Worm (Caenorhabditis elegans): ENCODE results near the gene C50B8.6.

Gene C50B8.6

DNA sequence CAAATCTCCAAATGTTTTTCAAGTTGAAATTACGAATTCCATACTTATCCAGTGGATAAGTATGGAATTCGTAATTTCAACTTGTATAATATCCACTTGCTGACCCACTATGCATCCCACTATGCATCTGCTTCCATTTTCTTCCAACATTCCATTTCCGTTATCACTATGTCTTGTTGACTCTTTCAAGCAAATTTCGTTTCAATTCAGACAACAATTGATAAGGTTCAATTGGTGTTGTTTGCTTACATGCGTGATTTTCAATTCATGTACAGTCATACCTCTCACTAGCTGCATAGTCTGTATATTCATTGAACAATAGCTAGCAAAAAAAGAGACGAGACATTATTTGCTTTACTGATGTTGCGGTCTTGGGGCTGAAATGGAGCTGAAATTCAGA is 1.9 kb upstream of the C50B8.6 start:
- no peak for TF ChIP-seq tbx-2 (tag; optimal IDR thresholded peaks at IDR 0.05)
- no peak for TF ChIP-seq nhr-47 (tag; optimal IDR thresholded peaks at IDR 0.05)
- TF ChIP-seq fkh-10 (GFP tag; optimal IDR thresholded peaks at IDR 0.05): no peak
- TF ChIP-seq lin-35 (GFP tag; optimal IDR thresholded peaks at IDR 0.05): peak in 1 of 2 experiments; percentile 43
- TF ChIP-seq pqm-1 (tag; optimal IDR thresholded peaks at IDR 0.05): peak; percentile 66
- TF ChIP-seq nhr-12 (tag; optimal IDR thresholded peaks at IDR 0.05): no peak
- TF ChIP-seq elt-2 (tag; optimal IDR thresholded peaks at IDR 0.05): peak; percentile 62
- no peak for TF ChIP-seq isw-1 (GFP tag; IDR thresholded peaks at IDR 0.05)
- no peak for TF ChIP-seq grh-1 (GFP tag; IDR thresholded peaks at IDR 0.05)
- TF ChIP-seq nhr-90 (tag; optimal IDR thresholded peaks at IDR 0.05; ENCODE audit: poor library complexity): no peak
- TF ChIP-seq snu-23 (GFP tag; optimal IDR thresholded peaks at IDR 0.05): no peak
- TF ChIP-seq ceh-8 (GFP tag; optimal IDR thresholded peaks at IDR 0.05): no peak
- no peak for TF ChIP-seq hlh-4 (tag; optimal IDR thresholded peaks at IDR 0.05)
- no peak for TF ChIP-seq nhr-77 (tag; optimal IDR thresholded peaks at IDR 0.05)
- TF ChIP-seq ceh-82 (tag; optimal IDR thresholded peaks at IDR 0.05): no peak
- TF ChIP-seq jun-1 (tag; optimal IDR thresholded peaks at IDR 0.05): peak; percentile 3
- no peak for TF ChIP-seq sup-37 (GFP tag; optimal IDR thresholded peaks at IDR 0.05)
- no peak for TF ChIP-seq Y116A8C.19 (tag; optimal IDR thresholded peaks at IDR 0.05; ENCODE audit: borderline replicate concordance)

DNA sequence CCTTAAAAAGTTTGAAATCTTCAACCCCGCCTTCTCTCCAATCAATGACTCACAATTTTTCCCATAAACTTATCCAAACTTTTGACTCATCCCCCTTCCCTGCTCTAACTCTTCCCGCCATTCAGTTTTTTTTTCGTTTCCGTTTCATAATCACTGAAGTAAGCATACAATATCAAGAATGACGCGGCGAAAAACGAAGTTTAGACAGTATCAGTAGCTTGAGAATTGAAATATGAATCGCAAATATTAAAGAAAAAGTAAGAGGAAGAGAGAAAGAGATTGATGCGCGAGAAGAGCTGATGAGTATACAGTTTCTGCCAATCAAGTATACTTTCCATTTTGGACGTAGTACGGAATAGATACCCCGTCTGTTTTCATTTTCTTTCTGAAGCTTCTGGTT is 1.3 kb upstream of the C50B8.6 start:
- no peak for TF ChIP-seq fkh-10 (GFP tag; optimal IDR thresholded peaks at IDR 0.05)

ce11 chrV:13580696-13581095 is 1.9 kb downstream of the C50B8.6 start, which contains the start of gene C50B8.5:
TSS of gene C50B8.5 (plus strand) at chrV:13580968.
- TF ChIP-seq elt-2 (tag; optimal IDR thresholded peaks at IDR 0.05): peak; percentile 42
- TF ChIP-seq fos-1 (tag; optimal IDR thresholded peaks at IDR 0.05): no peak
- no peak for TF ChIP-seq jun-1 (tag; optimal IDR thresholded peaks at IDR 0.05)

ce11 chrV:13584484-13584883 is 5.7 kb downstream of the C50B8.6 start, which contains the start of gene F53F4.1:
TSS of gene F53F4.1 (plus strand) at chrV:13584784.
- TF ChIP-seq zag-1 (tag; optimal IDR thresholded peaks at IDR 0.05) (no peak), C34B4.2 (tag; optimal IDR thresholded peaks at IDR 0.05) (no peak), nhr-47 (tag; optimal IDR thresholded peaks at IDR 0.05) (no peak), lin-39 (tag; optimal IDR thresholded peaks at IDR 0.05) (no peak), nhr-76 (tag; optimal IDR thresholded peaks at IDR 0.05) (no peak), rnt-1 (tag; optimal IDR thresholded peaks at IDR 0.05) (no peak), ces-1 (GFP tag; optimal IDR thresholded peaks at IDR 0.05) (no peak), nhr-84 (tag; optimal IDR thresholded peaks at IDR 0.05) (no peak), hpl-2 (GFP tag; optimal IDR thresholded peaks at IDR 0.05) (no peak), tlp-1 (tag; optimal IDR thresholded peaks at IDR 0.05) (no peak), sox-4 (tag; optimal IDR thresholded peaks at IDR 0.05) (no peak), sup-37 (GFP tag; optimal IDR thresholded peaks at IDR 0.05) (no peak), nhr-20 (tag; optimal IDR thresholded peaks at IDR 0.05) (no peak), sptf-1 (tag; optimal IDR thresholded peaks at IDR 0.05) (no peak)

DNA sequence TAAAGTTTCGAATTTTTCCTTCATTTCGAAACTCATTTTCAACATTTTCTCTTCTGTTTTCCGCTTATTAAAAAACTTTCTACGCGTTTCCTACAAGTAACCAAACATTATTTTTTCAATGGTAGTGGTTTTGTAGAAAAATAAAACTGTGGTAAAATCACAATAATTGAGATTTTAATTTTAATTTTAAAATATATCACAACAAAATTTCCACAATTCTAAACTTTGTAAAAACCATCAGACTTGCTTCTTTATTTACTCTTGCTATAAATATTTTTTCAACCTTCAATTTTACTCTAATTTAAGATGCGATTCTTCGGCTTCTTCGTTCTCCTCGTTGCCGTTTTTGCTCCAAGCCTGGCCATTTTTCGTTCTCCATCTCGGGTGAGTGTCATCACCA is 9.1 kb downstream of the C50B8.6 start, which contains the start of gene F53F4.17:
Gene F53F4.17 (plus strand): TSS at position 301 of the 400 bp plus-strand sequence.
- TF ChIP-seq F16B12.6 (tag; optimal IDR thresholded peaks at IDR 0.05) (no peak), dsc-1 (tag; optimal IDR thresholded peaks at IDR 0.05) (no peak), alr-1 (tag; optimal IDR thresholded peaks at IDR 0.05; ENCODE audit: borderline replicate concordance) (no peak), nhr-84 (tag; optimal IDR thresholded peaks at IDR 0.05) (no peak), nhr-90 (tag; optimal IDR thresholded peaks at IDR 0.05; ENCODE audit: poor library complexity) (no peak), unc-62 (GFP tag; optimal IDR thresholded peaks at IDR 0.05) (no peak), hlh-17 (GFP tag; optimal IDR thresholded peaks at IDR 0.05; ENCODE audit: borderline replicate concordance) (no peak), nhr-11 (tag; optimal IDR thresholded peaks at IDR 0.05) (no peak), snu-23 (GFP tag; optimal IDR thresholded peaks at IDR 0.05) (no peak), hlh-4 (tag; optimal IDR thresholded peaks at IDR 0.05) (no peak), jun-1 (tag; optimal IDR thresholded peaks at IDR 0.05) (no peak), ceh-8 (GFP tag; optimal IDR thresholded peaks at IDR 0.05) (no peak)

Data from whole organism, L1 larva.